Fruit fly (Drosophila melanogaster) whole organism, adult: ENCODE data around the gene pb.

Experiments
- CG11617 ChIP-seq: fragments of 200-800 bp; sonication (Bioruptor generic); optimal IDR thresholded peaks from 2 replicates; lab custom pipeline; 2017; ENCODE audit warnings: mild to moderate bottlenecking, missing biosample characterization, missing genetic modification reagents, missing genetic modification characterization
- CG12768 ChIP-seq: fragments of 200-800 bp; sonication (Bioruptor generic); optimal IDR thresholded peaks from 2 replicates; lab custom pipeline; 2017; ENCODE audit warnings: missing biosample characterization, missing genetic modification characterization, mild to moderate bottlenecking, moderate library complexity, missing genetic modification reagents
- CG14711 ChIP-seq: fragments of 200-800 bp; sonication (Bioruptor generic); optimal IDR thresholded peaks from 2 replicates; lab custom pipeline; 2018; ENCODE audit warnings: missing biosample characterization, mild to moderate bottlenecking, missing genetic modification characterization, moderate library complexity
- CG1620 ChIP-seq: fragments of 200-800 bp; sonication (Bioruptor generic); optimal IDR thresholded peaks from 2 replicates; lab custom pipeline; 2016; ENCODE audit warnings: missing biosample characterization, missing genetic modification characterization
- CG33017 ChIP-seq: fragments of 200-800 bp; sonication (Bioruptor generic); optimal IDR thresholded peaks from 2 replicates; lab custom pipeline; 2018; ENCODE audit warnings: missing biosample characterization, mild to moderate bottlenecking, missing genetic modification characterization, moderate library complexity
- CG5204 ChIP-seq: fragments of 200-800 bp; sonication (Bioruptor generic); optimal IDR thresholded peaks from 2 replicates; lab custom pipeline; 2016; ENCODE audit warnings: missing biosample characterization, missing genetic modification characterization
- CG7045 ChIP-seq: fragments of 200-800 bp; sonication (Bioruptor generic); optimal IDR thresholded peaks from 2 replicates; lab custom pipeline; 2017; ENCODE audit warnings: missing biosample characterization, mild to moderate bottlenecking, missing genetic modification characterization
- CG7101 ChIP-seq: fragments of 200-800 bp; sonication (Bioruptor generic); optimal IDR thresholded peaks from 2 replicates; lab custom pipeline; 2018; ENCODE audit warnings: missing biosample characterization, mild to moderate bottlenecking, missing genetic modification characterization, moderate library complexity
- Clk ChIP-seq: fragments of 200-800 bp; sonication (Bioruptor generic); optimal IDR thresholded peaks from 2 replicates; lab custom pipeline; 2017; ENCODE audit warnings: missing biosample characterization, missing genetic modification characterization
- Crg-1 ChIP-seq: fragments of 200-800 bp; sonication (Bioruptor generic); optimal IDR thresholded peaks from 2 replicates; lab custom pipeline; 2016; ENCODE audit warnings: missing biosample characterization, missing genetic modification characterization
- Hr96 ChIP-seq: fragments of 200-800 bp; sonication (Bioruptor generic); optimal IDR thresholded peaks from 2 replicates; lab custom pipeline; 2016; ENCODE audit warnings: missing biosample characterization, missing genetic modification characterization
- Mnt ChIP-seq: fragments of 200-800 bp; sonication (Bioruptor generic); optimal IDR thresholded peaks from 2 replicates; lab custom pipeline; 2016; ENCODE audit warnings: missing biosample characterization, mild to moderate bottlenecking, missing genetic modification characterization
- bab1 ChIP-seq: fragments of 200-800 bp; sonication (Bioruptor generic); optimal IDR thresholded peaks from 3 replicates; lab custom pipeline; 2019; ENCODE audit warnings: missing biosample characterization, mild to moderate bottlenecking, missing genetic modification characterization, moderate library complexity
- cic ChIP-seq: fragments of 200-800 bp; sonication (Bioruptor generic); optimal IDR thresholded peaks from 2 replicates; lab custom pipeline; 2017; ENCODE audit warnings: missing biosample characterization, mild to moderate bottlenecking, missing genetic modification characterization, moderate library complexity
- cnc ChIP-seq, 2 experiments: fragments of >200 bp; optimal IDR thresholded peaks; 2 replicates each; lab custom pipeline; 2017
- kay ChIP-seq: fragments of 200-800 bp; sonication (Bioruptor generic); peaks from one replicate; lab custom pipeline; 2016; ENCODE audit warnings: missing biosample characterization, missing genetic modification characterization, borderline replicate concordance
- ovo ChIP-seq: fragments of 200-800 bp; sonication (Bioruptor generic); optimal IDR thresholded peaks from 2 replicates; lab custom pipeline; 2016; ENCODE audit warnings: missing biosample characterization, missing genetic modification characterization
- pad ChIP-seq: fragments of 200-800 bp; sonication (Bioruptor generic); optimal IDR thresholded peaks from 3 replicates; lab custom pipeline; 2017; ENCODE audit warnings: missing biosample characterization, missing genetic modification characterization, mild to moderate bottlenecking, moderate library complexity, missing genetic modification reagents
- tj ChIP-seq: fragments of 200-800 bp; sonication (Bioruptor generic); optimal IDR thresholded peaks from 3 replicates; lab custom pipeline; 2017; ENCODE audit warnings: missing biosample characterization, mild to moderate bottlenecking, missing genetic modification characterization, moderate library complexity
- toe ChIP-seq: fragments of 200-800 bp; sonication (Bioruptor generic); optimal IDR thresholded peaks from 2 replicates; lab custom pipeline; 2016; ENCODE audit warnings: missing biosample characterization, missing genetic modification characterization

pb gene

dm6 chr3R:6741983-6742382, at the start of gene pb:
pb (minus strand) TSS chr3R:6742063.
- TF ChIP-seq kay (GFP tag; lab: Kevin White, UChicago) = peak; percentile 20
- no peak for TF ChIP-seq cic (GFP tag; lab: Kevin White, UChicago)
- TF ChIP-seq CG11617 (GFP tag; lab: Kevin White, UChicago) = no peak

DNA sequence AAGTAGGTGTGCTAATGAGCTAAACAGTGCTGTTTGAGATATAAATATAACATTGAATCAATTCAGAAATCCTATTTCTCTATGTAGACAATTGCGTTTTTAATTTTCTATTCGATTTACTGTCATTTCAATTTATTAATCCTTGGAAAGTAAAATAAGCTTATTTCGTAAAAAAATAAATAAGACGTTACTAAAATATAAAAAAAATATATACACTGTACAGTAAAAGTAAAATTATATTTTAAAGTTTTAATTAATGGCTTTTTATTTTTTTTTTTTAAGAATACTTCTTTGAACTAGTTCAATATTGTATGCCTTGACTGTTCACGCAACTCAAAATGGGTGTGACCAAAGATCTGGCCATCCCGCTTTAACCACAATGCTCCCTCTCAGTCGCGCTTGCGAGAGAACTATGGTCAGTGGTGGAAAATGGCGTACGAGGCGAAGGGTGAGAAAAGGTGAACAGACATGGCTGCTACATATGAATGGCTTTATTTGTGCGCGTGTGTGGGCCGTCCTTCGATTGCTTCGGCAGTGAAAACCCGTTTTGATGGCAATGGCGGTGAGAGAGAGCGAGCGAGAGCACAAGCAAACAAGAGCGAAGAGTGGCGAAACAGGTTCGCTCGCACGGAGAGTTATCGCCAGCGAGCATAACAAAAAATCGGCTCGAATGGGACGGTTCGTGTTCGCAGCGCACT, 49.5 kb upstream of the pb start, which contains the start of gene Dfd:
Dfd (plus strand) TSS at position 648 of the 698 bp plus-strand sequence.
- TF ChIP-seq kay (GFP tag; lab: Kevin White, UChicago) (no peak), CG1620 (GFP tag; lab: Kevin White, UChicago) (no peak), tj (no peak), Clk (GFP tag; lab: Kevin White, UChicago) (no peak), CG7101 (tag; lab: Kevin White, UChicago) (no peak), cnc (optimal IDR thresholded peaks at IDR 0.05; lab: Kevin White, UChicago) (no peak), Crg-1 (GFP tag; lab: Kevin White, UChicago) (no peak)

dm6 chr3R:6780004-6780403, 38.1 kb upstream of the pb start:
- no peak for TF ChIP-seq cnc (optimal IDR thresholded peaks at IDR 0.05; lab: Kevin White, UChicago)
- no peak for TF ChIP-seq ovo (GFP tag; lab: Kevin White, UChicago)
- no peak for TF ChIP-seq bab1
- TF ChIP-seq CG33017 = no peak
- TF ChIP-seq CG7045 (GFP tag; lab: Kevin White, UChicago) = no peak
- TF ChIP-seq CG5204 (GFP tag; lab: Kevin White, UChicago) = no peak
- TF ChIP-seq Clk (GFP tag; lab: Kevin White, UChicago) = no peak
- no peak for TF ChIP-seq CG7101 (tag; lab: Kevin White, UChicago)
- no peak for TF ChIP-seq cic (GFP tag; lab: Kevin White, UChicago)
- TF ChIP-seq CG1620 (GFP tag; lab: Kevin White, UChicago) = no peak
- TF ChIP-seq CG14711 (tag; lab: Kevin White, UChicago) = no peak
- no peak for TF ChIP-seq kay (GFP tag; lab: Kevin White, UChicago)
- TF ChIP-seq tj = no peak
- no peak for TF ChIP-seq pad
- no peak for TF ChIP-seq Hr96
- no peak for TF ChIP-seq Crg-1 (GFP tag; lab: Kevin White, UChicago)
- TF ChIP-seq CG12768 (GFP tag; lab: Kevin White, UChicago) = no peak

- peak; percentile 8 for TF ChIP-seq kay (GFP tag; lab: Kevin White, UChicago)
- TF ChIP-seq CG1620 (GFP tag; lab: Kevin White, UChicago) = no peak
- TF ChIP-seq cnc (optimal IDR thresholded peaks at IDR 0.05; lab: Kevin White, UChicago) = no peak
- no peak for TF ChIP-seq CG11617 (GFP tag; lab: Kevin White, UChicago)
- TF ChIP-seq Mnt (GFP tag; lab: Kevin White, UChicago) = no peak
Observed at dm6 chr3R:6776797-6777196, 34.9 kb upstream of the pb start.

dm6 chr3R:6771797-6772196, 29.9 kb upstream of the pb start:
- TF ChIP-seq ovo (GFP tag; lab: Kevin White, UChicago) (no peak), Hr96 (no peak), CG12768 (GFP tag; lab: Kevin White, UChicago) (no peak), toe (no peak), Mnt (GFP tag; lab: Kevin White, UChicago) (no peak), cnc (optimal IDR thresholded peaks at IDR 0.05; lab: Kevin White, UChicago) (no peak), kay (GFP tag; lab: Kevin White, UChicago) (no peak), CG14711 (tag; lab: Kevin White, UChicago) (no peak), CG33017 (no peak), bab1 (no peak), CG5204 (GFP tag; lab: Kevin White, UChicago) (no peak), cic (GFP tag; lab: Kevin White, UChicago) (no peak), CG7101 (tag; lab: Kevin White, UChicago) (no peak), CG1620 (GFP tag; lab: Kevin White, UChicago) (no peak), CG11617 (GFP tag; lab: Kevin White, UChicago) (no peak), Clk (GFP tag; lab: Kevin White, UChicago) (no peak), tj (no peak)

- TF ChIP-seq CG14711 (tag; lab: Kevin White, UChicago) = no peak
- TF ChIP-seq cic (GFP tag; lab: Kevin White, UChicago) = no peak
- TF ChIP-seq CG12768 (GFP tag; lab: Kevin White, UChicago) = no peak
- no peak for TF ChIP-seq tj
- TF ChIP-seq toe = no peak
- no peak for TF ChIP-seq Mnt (GFP tag; lab: Kevin White, UChicago)
- TF ChIP-seq Clk (GFP tag; lab: Kevin White, UChicago) = no peak
- no peak for TF ChIP-seq ovo (GFP tag; lab: Kevin White, UChicago)
- TF ChIP-seq CG5204 (GFP tag; lab: Kevin White, UChicago) = no peak
- no peak for TF ChIP-seq CG11617 (GFP tag; lab: Kevin White, UChicago)
- no peak for TF ChIP-seq Crg-1 (GFP tag; lab: Kevin White, UChicago)
- TF ChIP-seq bab1 = no peak
- TF ChIP-seq pad = no peak
- TF ChIP-seq cnc (optimal IDR thresholded peaks at IDR 0.05; lab: Kevin White, UChicago) = no peak
- TF ChIP-seq CG7101 (tag; lab: Kevin White, UChicago) = no peak
- no peak for TF ChIP-seq CG1620 (GFP tag; lab: Kevin White, UChicago)
- no peak for TF ChIP-seq kay (GFP tag; lab: Kevin White, UChicago)
Observed at dm6 chr3R:6768256-6768655, 26.4 kb upstream of the pb start.
